Worm (Caenorhabditis elegans) whole organism, L1 larva: ENCODE data around the gene T14G12.12.

Experiments
- C16A3.4 ChIP-seq: fragments of 150-350 bp; optimal IDR thresholded peaks from 2 replicates; lab custom pipeline; 2014; ENCODE audit warnings: missing biosample characterization, missing genetic modification characterization
- C34B4.2 ChIP-seq: sonication (generic microtip); optimal IDR thresholded peaks from 2 replicates; lab custom pipeline; 2017; ENCODE audit warnings: mild to moderate bottlenecking, missing genetic modification characterization, missing compliant biosample characterization
- F16B12.6 ChIP-seq: fragments of 150-350 bp; optimal IDR thresholded peaks from 2 replicates; lab custom pipeline; 2014; ENCODE audit warnings: missing biosample characterization, missing genetic modification characterization
- alr-1 ChIP-seq: fragments of 200-800 bp; sonication (Bioruptor generic); optimal IDR thresholded peaks from 2 replicates; lab custom pipeline; 2018; ENCODE audit warnings: borderline replicate concordance, mild to moderate bottlenecking, missing genetic modification characterization, missing compliant biosample characterization
- blmp-1 ChIP-seq: fragments of 150-350 bp; optimal IDR thresholded peaks from 2 replicates; lab custom pipeline; 2014; ENCODE audit warnings: missing biosample characterization, missing genetic modification characterization
- ceh-90 ChIP-seq: sonication (generic microtip); optimal IDR thresholded peaks from 2 replicates; lab custom pipeline; 2016; ENCODE audit warnings: missing genetic modification characterization, missing compliant biosample characterization
- dpl-1 ChIP-seq, 3 experiments: fragments of 150-350 bp in 2 of 3; sonication (generic microtip) in 1 of 3; optimal IDR thresholded peaks; 2 replicates each; lab custom pipeline; 2014 to 2017; ENCODE audit warnings: missing biosample characterization in 3 of 3, missing genetic modification characterization in 3 of 3, missing genetic modification reagents in 3 of 3
- dsc-1 ChIP-seq: sonication (generic microtip); optimal IDR thresholded peaks from 2 replicates; lab custom pipeline; 2016; ENCODE audit warnings: mild to moderate bottlenecking, missing genetic modification characterization, missing compliant biosample characterization
- efl-1 ChIP-seq, 4 experiments: fragments of 150-350 bp; optimal IDR thresholded peaks in 3 of 4; peaks in 1 of 4; 1 replicate in 1 of 4; 2 replicates in 3 of 4; lab custom pipeline; 2014; ENCODE audit warnings: missing biosample characterization in 2 of 4, missing genetic modification characterization in 2 of 4, missing genetic modification reagents in 2 of 4
- egl-27 ChIP-seq, 2 experiments: fragments of 150-350 bp in 1 of 2; sonication (generic microtip); optimal IDR thresholded peaks; 3 replicates each; lab custom pipeline; 2017 to 2018; ENCODE audit warnings: missing biosample characterization in 2 of 2, missing genetic modification characterization in 2 of 2, missing genetic modification reagents in 2 of 2
- fkh-8 ChIP-seq: sonication (generic microtip); optimal IDR thresholded peaks from 2 replicates; lab custom pipeline; 2016; ENCODE audit warnings: mild to moderate bottlenecking, missing genetic modification characterization, missing compliant biosample characterization
- hlh-17 ChIP-seq: fragments of 200-800 bp; sonication (Bioruptor generic); optimal IDR thresholded peaks from 2 replicates; lab custom pipeline; 2018; ENCODE audit warnings: missing genetic modification characterization, mild to moderate bottlenecking, missing compliant biosample characterization, moderate library complexity, borderline replicate concordance
- hlh-4 ChIP-seq: sonication (generic microtip); optimal IDR thresholded peaks from 2 replicates; lab custom pipeline; 2016; ENCODE audit warnings: mild to moderate bottlenecking, missing genetic modification characterization, missing compliant biosample characterization
- irx-1 ChIP-seq: sonication (generic microtip); optimal IDR thresholded peaks from 2 replicates; lab custom pipeline; 2016; ENCODE audit warnings: missing genetic modification characterization, missing compliant biosample characterization
- isw-1 ChIP-seq: fragments of 200-800 bp; sonication (Bioruptor generic); IDR thresholded peaks from 2 replicates; pipeline ENCODE4 v1.3.6; 2022; ENCODE audit warnings: missing genetic modification characterization, missing compliant biosample characterization
- lin-14 ChIP-seq: fragments of 200-800 bp; sonication (Bioruptor generic); optimal IDR thresholded peaks from 2 replicates; lab custom pipeline; 2018; ENCODE audit warnings: mild to moderate bottlenecking, missing genetic modification characterization, moderate library complexity, missing compliant biosample characterization
- lin-15B ChIP-seq: fragments of 150-350 bp; sonication (generic microtip); optimal IDR thresholded peaks from 3 replicates; lab custom pipeline; 2014; ENCODE audit warnings: missing biosample characterization, missing genetic modification characterization
- lin-35 ChIP-seq, 2 experiments: fragments of 150-350 bp; optimal IDR thresholded peaks; 2 replicates each; lab custom pipeline; 2014; ENCODE audit warnings: missing biosample characterization in 2 of 2, missing genetic modification characterization in 2 of 2, missing genetic modification reagents in 2 of 2
- lin-39 ChIP-seq: fragments of 150-350 bp; optimal IDR thresholded peaks from 2 replicates; lab custom pipeline; 2014; ENCODE audit warnings: missing biosample characterization, missing genetic modification reagents, missing genetic modification characterization
- lir-3 ChIP-seq: sonication (generic microtip); optimal IDR thresholded peaks from 2 replicates; lab custom pipeline; 2016; ENCODE audit warnings: mild to moderate bottlenecking, missing genetic modification characterization, moderate library complexity, missing compliant biosample characterization; ENCODE audit not compliant: poor library complexity
- lsy-2 ChIP-seq, 2 experiments: fragments of 150-350 bp; optimal IDR thresholded peaks; 2 replicates each; lab custom pipeline; 2014; ENCODE audit warnings: missing biosample characterization in 2 of 2, missing genetic modification characterization in 2 of 2
- mdl-1 ChIP-seq, 2 experiments: fragments of 150-350 bp; optimal IDR thresholded peaks; 2 replicates each; lab custom pipeline; 2014 to 2017; ENCODE audit warnings: missing biosample characterization in 2 of 2, missing genetic modification characterization in 2 of 2, inconsistent platforms in 1 of 2
- mef-2 ChIP-seq: fragments of 150-350 bp; optimal IDR thresholded peaks from 2 replicates; lab custom pipeline; 2014; ENCODE audit warnings: missing biosample characterization, missing genetic modification characterization
- mep-1 ChIP-seq: fragments of 150-350 bp; optimal IDR thresholded peaks from 2 replicates; lab custom pipeline; 2014; ENCODE audit warnings: missing biosample characterization, missing genetic modification characterization
- nhr-19 ChIP-seq: fragments of 200-800 bp; sonication (Bioruptor generic); conservative IDR thresholded peaks from 2 replicates; pipeline ENCODE4 v1.3.6; 2022; ENCODE audit warnings: missing genetic modification characterization, missing compliant biosample characterization
- nhr-20 ChIP-seq: sonication (generic microtip); optimal IDR thresholded peaks from 2 replicates; lab custom pipeline; 2016; ENCODE audit warnings: mild to moderate bottlenecking, missing genetic modification characterization, missing compliant biosample characterization
- nhr-47 ChIP-seq: sonication (generic microtip); optimal IDR thresholded peaks from 2 replicates; lab custom pipeline; 2016; ENCODE audit warnings: mild to moderate bottlenecking, missing genetic modification characterization, moderate library complexity, missing compliant biosample characterization
- nhr-71 ChIP-seq: sonication (generic microtip); optimal IDR thresholded peaks from 2 replicates; lab custom pipeline; 2016; ENCODE audit warnings: mild to moderate bottlenecking, missing genetic modification characterization, moderate library complexity, missing compliant biosample characterization
- nhr-76 ChIP-seq: sonication (generic microtip); optimal IDR thresholded peaks from 2 replicates; lab custom pipeline; 2017; ENCODE audit warnings: missing biosample characterization, missing genetic modification characterization
- nhr-77 ChIP-seq: fragments of 150-350 bp; optimal IDR thresholded peaks from 2 replicates; lab custom pipeline; 2014; ENCODE audit warnings: missing biosample characterization, missing genetic modification characterization
- nhr-84 ChIP-seq: sonication (generic microtip); optimal IDR thresholded peaks from 2 replicates; lab custom pipeline; 2017; ENCODE audit warnings: missing biosample characterization, missing genetic modification characterization
- nhr-85 ChIP-seq: sonication (generic microtip); peaks from one replicate; lab custom pipeline; 2016; ENCODE audit warnings: missing genetic modification characterization, inconsistent platforms, missing compliant biosample characterization
- nhr-90 ChIP-seq: sonication (generic microtip); optimal IDR thresholded peaks from 2 replicates; lab custom pipeline; 2016; ENCODE audit warnings: mild to moderate bottlenecking, missing genetic modification characterization, missing compliant biosample characterization; ENCODE audit not compliant: poor library complexity
- rnt-1 ChIP-seq: sonication (generic microtip); optimal IDR thresholded peaks from 2 replicates; lab custom pipeline; 2016; ENCODE audit warnings: mild to moderate bottlenecking, missing genetic modification characterization, moderate library complexity, missing compliant biosample characterization
- snpc-4 ChIP-seq: fragments of 150-350 bp; optimal IDR thresholded peaks from 2 replicates; lab custom pipeline; 2014; ENCODE audit warnings: missing biosample characterization, missing genetic modification characterization
- snu-23 ChIP-seq: sonication (generic microtip); optimal IDR thresholded peaks from 2 replicates; lab custom pipeline; 2016; ENCODE audit warnings: missing genetic modification characterization, missing compliant biosample characterization
- sox-4 ChIP-seq: sonication (generic microtip); optimal IDR thresholded peaks from 2 replicates; lab custom pipeline; 2016; ENCODE audit warnings: missing genetic modification characterization, missing compliant biosample characterization
- swsn-7 ChIP-seq: sonication (generic microtip); optimal IDR thresholded peaks from 2 replicates; lab custom pipeline; 2016; ENCODE audit warnings: missing genetic modification characterization, missing compliant biosample characterization
- tbx-2 ChIP-seq: sonication (generic microtip); optimal IDR thresholded peaks from 2 replicates; lab custom pipeline; 2016; ENCODE audit warnings: missing genetic modification characterization, missing compliant biosample characterization
- unc-130 ChIP-seq: fragments of 150-350 bp; optimal IDR thresholded peaks from 2 replicates; lab custom pipeline; 2017; ENCODE audit warnings: missing biosample characterization, missing genetic modification characterization, inconsistent platforms
- unc-30 ChIP-seq: sonication (generic microtip); optimal IDR thresholded peaks from 2 replicates; lab custom pipeline; 2017; ENCODE audit warnings: missing biosample characterization, missing genetic modification characterization
- unc-98 ChIP-seq: fragments of 200-800 bp; sonication (Bioruptor generic); IDR thresholded peaks from 2 replicates; pipeline ENCODE4 v1.3.6; 2022; ENCODE audit warnings: missing genetic modification characterization, missing compliant biosample characterization
- vab-15 ChIP-seq: sonication (generic microtip); optimal IDR thresholded peaks from 2 replicates; lab custom pipeline; 2017; ENCODE audit warnings: missing genotype, mild to moderate bottlenecking, missing genetic modification characterization, missing compliant biosample characterization
- xbp-1 ChIP-seq: sonication (generic microtip); optimal IDR thresholded peaks from 2 replicates; lab custom pipeline; 2016; ENCODE audit warnings: missing genetic modification characterization, missing compliant biosample characterization
- zag-1 ChIP-seq: fragments of 150-350 bp; optimal IDR thresholded peaks from 2 replicates; lab custom pipeline; 2014; ENCODE audit warnings: missing biosample characterization, missing genetic modification characterization
- zip-4 ChIP-seq: fragments of 200-800 bp; sonication (Bioruptor generic); optimal IDR thresholded peaks from 2 replicates; lab custom pipeline; 2018; ENCODE audit warnings: mild to moderate bottlenecking, missing genetic modification characterization, moderate library complexity, missing compliant biosample characterization
- ztf-11 ChIP-seq, 2 experiments: sonication (generic microtip); optimal IDR thresholded peaks; 2 replicates each; lab custom pipeline; 2016 to 2017; ENCODE audit warnings: missing genetic modification characterization in 2 of 2, missing biosample characterization in 1 of 2, missing compliant biosample characterization in 1 of 2
- ztf-4 ChIP-seq: fragments of 150-350 bp; optimal IDR thresholded peaks from 2 replicates; lab custom pipeline; 2014; ENCODE audit warnings: missing biosample characterization, missing genetic modification characterization

T14G12.12 gene

DNA sequence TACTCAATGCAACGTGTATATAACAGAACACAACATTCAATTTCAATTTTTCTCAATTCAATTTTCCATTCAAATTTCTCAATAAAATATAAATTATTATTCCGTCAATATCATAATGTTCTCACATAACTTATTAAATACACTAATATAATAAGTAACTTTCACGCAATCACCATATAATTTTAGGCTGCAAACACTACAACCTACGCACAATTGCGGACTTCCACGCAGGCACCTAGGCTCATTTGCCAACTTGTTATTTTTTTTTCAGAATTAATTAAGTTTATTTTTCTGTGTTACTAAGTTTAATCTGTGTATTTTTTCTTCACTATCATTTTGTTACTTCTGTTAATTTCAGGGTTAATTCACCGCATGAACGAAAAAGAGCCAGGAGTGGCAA lies 14.1 kb upstream of the T14G12.12 start, which contains the start of gene F47B7.2:
F47B7.2 (plus strand) TSS at position 358 of the 400 bp plus-strand sequence.
- TF ChIP-seq lin-15B (tag; lab: Kevin White, UChicago) = no peak
- no peak for TF ChIP-seq nhr-77
- TF ChIP-seq xbp-1 = peak; percentile 54
- TF ChIP-seq nhr-85 (tag; lab: Kevin White, UChicago) = no peak
- TF ChIP-seq nhr-47 (tag; lab: Kevin White, UChicago) = peak; percentile 60
- TF ChIP-seq unc-98 (GFP tag; lab: Robert Waterston, UW) = no peak
- peak in 1 of 2 experiments; percentile 6 for TF ChIP-seq efl-1 (optimal IDR thresholded peaks at IDR 0.05; lab: Kevin White, UChicago)
- peak in 1 of 2 experiments; percentile 61 for TF ChIP-seq efl-1 (GFP tag; optimal IDR thresholded peaks at IDR 0.05 in 1 of 2; lab: Kevin White, UChicago)
- TF ChIP-seq F16B12.6 (tag; lab: Kevin White, UChicago) = peak; percentile 87
- TF ChIP-seq lin-14 (GFP tag; lab: Kevin White, UChicago) = peak; percentile 58
- no peak for TF ChIP-seq nhr-84 (tag; lab: Kevin White, UChicago)
- TF ChIP-seq lir-3 (tag; lab: Kevin White, UChicago) = no peak
- TF ChIP-seq dsc-1 (tag; lab: Kevin White, UChicago) = peak; percentile 39
- TF ChIP-seq irx-1 = no peak
- no peak for TF ChIP-seq unc-30 (tag; lab: Kevin White, UChicago)
- peak; percentile 57 for TF ChIP-seq snu-23
- TF ChIP-seq unc-130 (tag; lab: Kevin White, UChicago) = peak; percentile 7
- peak; percentile 42 to 52 for TF ChIP-seq lsy-2 (tag; optimal IDR thresholded peaks at IDR 0.05; lab: Kevin White, UChicago)
- TF ChIP-seq dpl-1 (GFP tag; optimal IDR thresholded peaks at IDR 0.05; lab: Kevin White, UChicago) = peak in 1 of 3 experiments; percentile 5
- TF ChIP-seq rnt-1 = peak; percentile 25
- no peak for TF ChIP-seq zag-1
- no peak for TF ChIP-seq nhr-76 (tag; lab: Kevin White, UChicago)
- TF ChIP-seq mdl-1 (tag; optimal IDR thresholded peaks at IDR 0.05; lab: Kevin White, UChicago) = no peak
- no peak for TF ChIP-seq C34B4.2 (tag; lab: Kevin White, UChicago)
- TF ChIP-seq sox-4 (tag; lab: Kevin White, UChicago) = no peak
- TF ChIP-seq hlh-17 (GFP tag; lab: Kevin White, UChicago) = no peak
- no peak for TF ChIP-seq ztf-4 (tag; lab: Kevin White, UChicago)
- peak; percentile 69 for TF ChIP-seq mep-1
- TF ChIP-seq nhr-90 = peak; percentile 7
- no peak for TF ChIP-seq fkh-8 (tag; lab: Kevin White, UChicago)
- TF ChIP-seq mef-2 (tag; lab: Kevin White, UChicago) = no peak
- no peak for TF ChIP-seq ceh-90 (tag; lab: Kevin White, UChicago)
- no peak for TF ChIP-seq ztf-11 (tag; optimal IDR thresholded peaks at IDR 0.05; lab: Kevin White, UChicago)
- TF ChIP-seq hlh-4 (tag; lab: Kevin White, UChicago) = no peak
- no peak for TF ChIP-seq vab-15 (tag; lab: Kevin White, UChicago)
- no peak for TF ChIP-seq isw-1
- TF ChIP-seq snpc-4 (tag; lab: Kevin White, UChicago) = peak; percentile 13
- peak; percentile 33 for TF ChIP-seq swsn-7 (tag; lab: Kevin White, UChicago)
- TF ChIP-seq C16A3.4 = peak; percentile 25
- peak; percentile 57 for TF ChIP-seq nhr-71
- no peak for TF ChIP-seq nhr-19 (GFP tag; lab: Robert Waterston, UW)
- TF ChIP-seq lin-35 (GFP tag; optimal IDR thresholded peaks at IDR 0.05; lab: Kevin White, UChicago) = peak in 1 of 2 experiments; percentile 35
- no peak for TF ChIP-seq lin-39 (tag; lab: Kevin White, UChicago)
- peak; percentile 31 for TF ChIP-seq nhr-20 (tag; lab: Kevin White, UChicago)
- no peak for TF ChIP-seq zip-4
- TF ChIP-seq tbx-2 (tag; lab: Kevin White, UChicago) = peak; percentile 32
- no peak for TF ChIP-seq alr-1 (tag; lab: Kevin White, UChicago)
- TF ChIP-seq blmp-1 (tag; lab: Kevin White, UChicago) = peak; percentile 52
- no peak for TF ChIP-seq egl-27 (tag; optimal IDR thresholded peaks at IDR 0.05; lab: Kevin White, UChicago)
